Fruit fly (Drosophila melanogaster) whole organism, embryonic: ENCODE results near the gene CG13912.

ENCODE experiments used
- CG11085 ChIP-seq: fragments of 200-800 bp; sonication (Bioruptor generic); IDR thresholded peaks from 2 replicates; pipeline ENCODE4 v1.3.6; 2022; ENCODE audit warnings: missing biosample characterization, missing genetic modification characterization
- CG11456 ChIP-seq: fragments of 200-800 bp; sonication (Bioruptor generic); IDR thresholded peaks from 3 replicates; pipeline ENCODE4 v1.3.6; 2022; ENCODE audit warnings: missing biosample characterization, missing genetic modification characterization
- CG12071 ChIP-seq: fragments of 200-800 bp; sonication (Bioruptor generic); optimal IDR thresholded peaks from 3 replicates; lab custom pipeline; 2018; ENCODE audit warnings: missing biosample characterization, mild to moderate bottlenecking, missing genetic modification characterization
- CG18011 ChIP-seq: fragments of 200-800 bp; sonication (Bioruptor generic); optimal IDR thresholded peaks from 2 replicates; lab custom pipeline; 2017; ENCODE audit warnings: missing biosample characterization, missing genetic modification characterization, mild to moderate bottlenecking, moderate library complexity, missing genotype
- CG33213 ChIP-seq: fragments of 200-800 bp; sonication (Bioruptor generic); optimal IDR thresholded peaks from 3 replicates; lab custom pipeline; 2016; ENCODE audit warnings: missing biosample characterization, missing genetic modification characterization
- CG8765 ChIP-seq: fragments of 200-800 bp; sonication (Bioruptor generic); IDR thresholded peaks from 2 replicates; pipeline ENCODE4 v1.3.6; 2022; ENCODE audit warnings: missing biosample characterization, missing genetic modification characterization
- Doc3 ChIP-seq: fragments of 200-800 bp; sonication (Bioruptor generic); IDR thresholded peaks from 3 replicates; pipeline ENCODE4 v1.3.6; 2022; ENCODE audit warnings: missing biosample characterization, missing genetic modification characterization; ENCODE audit not compliant: partially characterized antibody
- Lim3 ChIP-seq: fragments of 200-800 bp; sonication (Bioruptor generic); IDR thresholded peaks from 2 replicates; pipeline ENCODE4 v1.3.6; 2022; ENCODE audit warnings: missing biosample characterization, missing genetic modification characterization
- Nf-YC ChIP-seq: fragments of 200-800 bp; optimal IDR thresholded peaks from 3 replicates; lab custom pipeline; 2019; ENCODE audit warnings: missing biosample characterization, mild to moderate bottlenecking, missing genetic modification characterization, moderate library complexity
- chif ChIP-seq, 2 experiments: fragments of 200-800 bp; sonication (Bioruptor generic); optimal IDR thresholded peaks; 3 replicates each; lab custom pipeline; 2016; ENCODE audit warnings: missing biosample characterization in 2 of 2, missing genetic modification characterization in 2 of 2
- inv ChIP-seq: fragments of 200-800 bp; sonication (Bioruptor generic); IDR thresholded peaks from 2 replicates; pipeline ENCODE4 v1.3.6; 2022; ENCODE audit warnings: missing biosample characterization, missing genetic modification characterization; ENCODE audit not compliant: partially characterized antibody
- p53 ChIP-seq: fragments of 200-800 bp; sonication (Bioruptor generic); optimal IDR thresholded peaks from 2 replicates; lab custom pipeline; 2016; ENCODE audit warnings: missing biosample characterization, missing genetic modification characterization
- psq ChIP-seq: fragments of 200-800 bp; sonication (Bioruptor generic); optimal IDR thresholded peaks from 2 replicates; lab custom pipeline; 2017; ENCODE audit warnings: missing biosample characterization, missing genetic modification characterization
- vfl ChIP-seq: fragments of 200-800 bp; sonication (Bioruptor generic); optimal IDR thresholded peaks from 2 replicates; lab custom pipeline; 2016; ENCODE audit warnings: missing biosample characterization, missing genetic modification characterization

dm6 chr3L:1177085-1177484 lies 12.3 kb upstream of the CG13912 start, which contains the start of gene bab2:
- no peak for TF ChIP-seq CG11085 (GFP tag; lab: Robert Waterston, UW)
- TF ChIP-seq CG33213 (GFP tag; lab: Kevin White, UChicago): no peak
- TF ChIP-seq p53: no peak
- TF ChIP-seq CG18011: no peak
- no peak for TF ChIP-seq vfl (GFP tag; lab: Kevin White, UChicago)
- no peak for TF ChIP-seq CG8765 (GFP tag; lab: Robert Waterston, UW)
- no peak for TF ChIP-seq psq (GFP tag; lab: Kevin White, UChicago)
- no peak for TF ChIP-seq CG11456 (GFP tag; lab: Robert Waterston, UW)
- TF ChIP-seq Nf-YC (tag; lab: Kevin White, UChicago): peak; percentile 49
- TF ChIP-seq Doc3 (GFP tag; lab: Robert Waterston, UW): no peak
- TF ChIP-seq chif (GFP tag; optimal IDR thresholded peaks at IDR 0.05; lab: Kevin White, UChicago): no peak
- TF ChIP-seq inv (GFP tag; lab: Robert Waterston, UW): no peak
- TF ChIP-seq CG12071 (GFP tag; lab: Kevin White, UChicago): peak; percentile 37
- TF ChIP-seq Lim3: no peak
